Worm (Caenorhabditis elegans) whole organism, L2 larva: Measurements from ENCODE around the gene C02B4.3.

Experiments
- C34F6.9 ChIP-seq: fragments of 150-350 bp; optimal IDR thresholded peaks from 2 replicates; lab custom pipeline; 2014; ENCODE audit warnings: missing biosample characterization, missing genetic modification characterization
- F13H6.1 ChIP-seq: sonication (generic microtip); optimal IDR thresholded peaks from 2 replicates; lab custom pipeline; 2016; ENCODE audit warnings: missing genetic modification characterization, missing compliant biosample characterization
- R02D3.7 ChIP-seq: fragments of 150-350 bp; optimal IDR thresholded peaks from 2 replicates; lab custom pipeline; 2014; ENCODE audit warnings: missing biosample characterization, missing genetic modification characterization
- Y55F3AM.14 ChIP-seq: fragments of 200-800 bp; sonication (Bioruptor generic); optimal IDR thresholded peaks from 2 replicates; lab custom pipeline; 2018; ENCODE audit warnings: mild to moderate bottlenecking, missing genetic modification characterization, missing compliant biosample characterization
- ZK546.5 ChIP-seq: sonication (generic microtip); optimal IDR thresholded peaks from 2 replicates; lab custom pipeline; 2017; ENCODE audit warnings: missing biosample characterization, missing genetic modification characterization
- ama-1 ChIP-seq: fragments of 150-350 bp; optimal IDR thresholded peaks from 2 replicates; lab custom pipeline; 2018; ENCODE audit warnings: inconsistent platforms
- blmp-1 ChIP-seq: sonication (generic microtip); optimal IDR thresholded peaks from 2 replicates; lab custom pipeline; 2017; ENCODE audit warnings: missing genetic modification characterization, mild to moderate bottlenecking, missing compliant biosample characterization, antibody characterized with exemption, moderate library complexity; ENCODE audit not compliant: insufficient read depth
- ceh-82 ChIP-seq: fragments of 150-350 bp; optimal IDR thresholded peaks from 2 replicates; lab custom pipeline; 2014; ENCODE audit warnings: missing biosample characterization, missing genetic modification characterization
- crh-2 ChIP-seq: sonication (generic microtip); optimal IDR thresholded peaks from 2 replicates; lab custom pipeline; 2017; ENCODE audit warnings: missing biosample characterization, missing genetic modification characterization
- dmd-4 ChIP-seq: sonication (generic microtip); optimal IDR thresholded peaks from 2 replicates; lab custom pipeline; 2017; ENCODE audit warnings: missing biosample characterization, missing genetic modification characterization
- egl-27 ChIP-seq: sonication (generic microtip); optimal IDR thresholded peaks from 3 replicates; lab custom pipeline; 2017; ENCODE audit warnings: missing biosample characterization, missing genetic modification reagents, missing genetic modification characterization
- elt-1 ChIP-seq: fragments of 150-350 bp; optimal IDR thresholded peaks from 2 replicates; lab custom pipeline; 2014; ENCODE audit warnings: missing biosample characterization, missing genetic modification characterization
- elt-3 ChIP-seq: sonication (generic microtip); optimal IDR thresholded peaks from 2 replicates; lab custom pipeline; 2017; ENCODE audit warnings: missing biosample characterization, missing genetic modification characterization
- fos-1 ChIP-seq: fragments of 150-350 bp; optimal IDR thresholded peaks from 2 replicates; lab custom pipeline; 2014; ENCODE audit warnings: missing biosample characterization, missing genetic modification characterization
- gmeb-1 ChIP-seq: fragments of 150-350 bp; optimal IDR thresholded peaks from 2 replicates; lab custom pipeline; 2014; ENCODE audit warnings: missing biosample characterization, missing genetic modification characterization
- lin-11 ChIP-seq: fragments of 150-350 bp; sonication (generic microtip); optimal IDR thresholded peaks from 2 replicates; lab custom pipeline; 2014; ENCODE audit warnings: missing biosample characterization, missing genetic modification characterization, inconsistent platforms, mixed read lengths
- lin-13 ChIP-seq: fragments of 150-350 bp; optimal IDR thresholded peaks from 2 replicates; lab custom pipeline; 2014; ENCODE audit warnings: missing biosample characterization, missing genetic modification reagents, missing genetic modification characterization
- lin-39 ChIP-seq: fragments of 150-350 bp; optimal IDR thresholded peaks from 2 replicates; lab custom pipeline; 2014; ENCODE audit warnings: missing biosample characterization, missing genetic modification reagents, missing genetic modification characterization
- lsy-2 ChIP-seq, 2 experiments: fragments of 150-350 bp in 1 of 2; sonication (generic microtip) in 1 of 2; optimal IDR thresholded peaks; 2 replicates each; lab custom pipeline; 2014 to 2017; ENCODE audit warnings: missing biosample characterization in 2 of 2, missing genetic modification characterization in 2 of 2
- mbf-1 ChIP-seq: sonication (generic microtip); optimal IDR thresholded peaks from 2 replicates; lab custom pipeline; 2017; ENCODE audit warnings: missing biosample characterization, missing genetic modification characterization
- mdl-1 ChIP-seq, 2 experiments: fragments of 150-350 bp in 1 of 2; sonication (generic microtip) in 1 of 2; optimal IDR thresholded peaks; 2 replicates each; lab custom pipeline; 2017; ENCODE audit warnings: missing biosample characterization in 2 of 2, missing genetic modification characterization in 2 of 2
- nhr-11 ChIP-seq: fragments of 150-350 bp; optimal IDR thresholded peaks from 2 replicates; lab custom pipeline; 2014; ENCODE audit warnings: missing biosample characterization, missing genetic modification characterization
- nhr-12 ChIP-seq: fragments of 150-350 bp; optimal IDR thresholded peaks from 2 replicates; lab custom pipeline; 2014; ENCODE audit warnings: missing biosample characterization, missing genetic modification characterization
- nhr-129 ChIP-seq: fragments of 150-350 bp; optimal IDR thresholded peaks from 2 replicates; lab custom pipeline; 2014; ENCODE audit warnings: missing biosample characterization, missing genetic modification characterization
- nhr-21 ChIP-seq: fragments of 150-350 bp; optimal IDR thresholded peaks from 2 replicates; lab custom pipeline; 2014; ENCODE audit warnings: missing biosample characterization, missing genetic modification characterization
- nhr-23 ChIP-seq: fragments of 150-350 bp; optimal IDR thresholded peaks from 2 replicates; lab custom pipeline; 2014; ENCODE audit warnings: missing biosample characterization, missing genetic modification reagents, missing genetic modification characterization
- nhr-237 ChIP-seq: fragments of 150-350 bp; optimal IDR thresholded peaks from 2 replicates; lab custom pipeline; 2014; ENCODE audit warnings: missing biosample characterization, missing genetic modification characterization
- nhr-25 ChIP-seq: fragments of 150-350 bp; sonication (generic microtip); optimal IDR thresholded peaks from 3 replicates; lab custom pipeline; 2014; ENCODE audit warnings: missing biosample characterization, missing genetic modification characterization
- peb-1 ChIP-seq: fragments of 150-350 bp; optimal IDR thresholded peaks from 2 replicates; lab custom pipeline; 2014; ENCODE audit warnings: missing biosample characterization, missing genetic modification characterization
- sma-3 ChIP-seq: sonication (generic microtip); optimal IDR thresholded peaks from 2 replicates; lab custom pipeline; 2016; ENCODE audit warnings: missing genetic modification reagents, missing genetic modification characterization, missing compliant biosample characterization
- sma-9 ChIP-seq, 2 experiments: fragments of 150-350 bp in 1 of 2; sonication (generic microtip) in 1 of 2; optimal IDR thresholded peaks; 2 replicates each; lab custom pipeline; 2014 to 2016; ENCODE audit warnings: missing genetic modification characterization in 2 of 2, mild to moderate bottlenecking in 1 of 2, missing biosample characterization in 1 of 2, missing compliant biosample characterization in 1 of 2, missing genetic modification reagents in 1 of 2, moderate library complexity in 1 of 2
- zag-1 ChIP-seq: fragments of 150-350 bp; optimal IDR thresholded peaks from 2 replicates; lab custom pipeline; 2014; ENCODE audit warnings: missing biosample characterization, missing genetic modification characterization
- ztf-1 ChIP-seq: fragments of 200-800 bp; sonication (Bioruptor generic); conservative IDR thresholded peaks from 2 replicates; pipeline ENCODE4 v1.3.6; 2022; ENCODE audit warnings: missing genetic modification characterization, missing compliant biosample characterization
- ztf-4 ChIP-seq: fragments of 150-350 bp; optimal IDR thresholded peaks from 2 replicates; lab custom pipeline; 2014; ENCODE audit warnings: missing biosample characterization, missing genetic modification characterization

C02B4.3 gene

ce11 chrX:12633862-12634404 lies 25.7 kb downstream of the C02B4.3 start, which contains the start of gene ivns-1:
ivns-1 (minus strand) TSS chrX:12634354.
- TF ChIP-seq lin-39 (tag; lab: Kevin White, UChicago), result no peak
- TF ChIP-seq nhr-129 (tag; lab: Kevin White, UChicago), result no peak
- TF ChIP-seq ZK546.5 (tag; lab: Kevin White, UChicago), result no peak
- peak; percentile 35 for TF ChIP-seq fos-1 (tag; lab: Kevin White, UChicago)
- no peak for TF ChIP-seq gmeb-1 (tag; lab: Kevin White, UChicago)
- TF ChIP-seq mdl-1 (tag; optimal IDR thresholded peaks at IDR 0.05; lab: Kevin White, UChicago), result no peak
- no peak for TF ChIP-seq lin-11 (tag; lab: Kevin White, UChicago)
- TF ChIP-seq, all 48 proteins: peak for 1

- TF ChIP-seq nhr-25 (tag; lab: Kevin White, UChicago) (no peak), zag-1 (tag; lab: Kevin White, UChicago) (no peak), elt-3 (tag; lab: Kevin White, UChicago) (no peak), nhr-21 (tag; lab: Kevin White, UChicago) (no peak), dmd-4 (tag; lab: Kevin White, UChicago) (no peak), lin-11 (tag; lab: Kevin White, UChicago) (no peak), nhr-23 (no peak), ztf-1 (GFP tag; lab: Robert Waterston, UW) (no peak), nhr-12 (tag; lab: Kevin White, UChicago) (no peak), F13H6.1 (tag; lab: Kevin White, UChicago) (no peak), lin-13 (GFP tag; lab: Kevin White, UChicago) (no peak), fos-1 (tag; lab: Kevin White, UChicago) (no peak), ztf-4 (tag; lab: Kevin White, UChicago) (no peak), mdl-1 (tag; optimal IDR thresholded peaks at IDR 0.05; lab: Kevin White, UChicago) (no peak), ceh-82 (no peak), blmp-1 (tag; lab: Kevin White, UChicago) (no peak), peb-1 (tag; lab: Kevin White, UChicago) (no peak)
Observed at ce11 chrX:12632657-12633056, 27.0 kb downstream of the C02B4.3 start.

DNA sequence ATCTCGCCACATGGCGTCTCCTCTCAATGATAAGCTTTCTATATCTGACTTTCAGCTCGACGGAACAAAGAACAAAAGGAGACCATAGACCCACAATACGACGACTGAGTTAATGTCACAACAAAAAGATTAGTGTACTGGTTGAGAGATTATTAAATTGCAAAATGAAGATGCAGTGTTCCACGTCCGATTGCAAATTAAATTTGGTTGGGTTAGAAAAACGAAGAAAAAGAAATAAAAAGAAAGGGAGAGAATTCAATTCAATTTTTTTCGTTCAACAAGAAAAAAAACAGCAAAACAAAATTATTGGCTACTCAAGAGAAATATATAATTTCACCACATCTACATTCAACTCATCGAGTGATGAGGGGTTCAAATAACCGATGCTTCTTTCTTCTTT lies 28.2 kb downstream of the C02B4.3 start:
- TF ChIP-seq C34F6.9 (tag; lab: Kevin White, UChicago) (peak; percentile 9), lin-11 (tag; lab: Kevin White, UChicago) (no peak), F13H6.1 (tag; lab: Kevin White, UChicago) (peak; percentile 9)

DNA sequence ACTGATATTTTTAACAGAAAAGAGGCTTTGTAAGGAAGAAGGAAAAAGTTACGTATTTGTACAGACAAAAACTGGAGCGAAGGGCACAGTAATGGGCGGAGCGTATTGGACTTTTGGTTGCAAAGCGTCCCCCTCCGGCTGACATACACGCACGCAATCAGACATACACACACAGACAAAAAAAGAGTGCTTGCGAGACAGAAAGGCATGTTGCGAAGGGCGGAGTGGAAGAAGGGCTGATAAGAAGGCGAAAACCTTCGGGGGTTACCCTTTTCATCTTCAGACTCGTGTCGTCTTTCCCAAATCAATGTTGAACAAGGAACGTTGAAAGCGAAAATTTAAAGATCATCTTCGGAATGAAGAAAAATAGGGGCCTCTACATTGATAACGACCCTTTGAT lies 29.1 kb downstream of the C02B4.3 start:
- TF ChIP-seq crh-2, result peak; percentile 65
- TF ChIP-seq nhr-237 (tag; lab: Kevin White, UChicago), result no peak
- TF ChIP-seq ztf-1 (GFP tag; lab: Robert Waterston, UW), result no peak
- peak; percentile 94 for TF ChIP-seq sma-9 (GFP tag; optimal IDR thresholded peaks at IDR 0.05; lab: Kevin White, UChicago)
- TF ChIP-seq sma-9 (tag; optimal IDR thresholded peaks at IDR 0.05; lab: Kevin White, UChicago), result no peak
- peak; percentile 3 for TF ChIP-seq Y55F3AM.14 (GFP tag; lab: Kevin White, UChicago)
- TF ChIP-seq blmp-1 (tag; lab: Kevin White, UChicago), result peak; percentile 73
- peak; percentile 13 for TF ChIP-seq egl-27 (tag; lab: Kevin White, UChicago)
- no peak for TF ChIP-seq lin-39 (tag; lab: Kevin White, UChicago)
- TF ChIP-seq zag-1 (tag; lab: Kevin White, UChicago), result no peak
- peak; percentile 72 for TF ChIP-seq fos-1 (tag; lab: Kevin White, UChicago)
- TF ChIP-seq nhr-21 (tag; lab: Kevin White, UChicago), result peak; percentile 70
- TF ChIP-seq F13H6.1 (tag; lab: Kevin White, UChicago), result peak; percentile 55
- TF ChIP-seq mdl-1 (tag; optimal IDR thresholded peaks at IDR 0.05; lab: Kevin White, UChicago), result peak; percentile 51 to 61
- TF ChIP-seq mbf-1, result no peak
- no peak for TF ChIP-seq ZK546.5 (tag; lab: Kevin White, UChicago)
- no peak for TF ChIP-seq ztf-4 (tag; lab: Kevin White, UChicago)
- no peak for TF ChIP-seq ceh-82
- TF ChIP-seq gmeb-1 (tag; lab: Kevin White, UChicago), result peak; percentile 39
- TF ChIP-seq nhr-25 (tag; lab: Kevin White, UChicago), result peak; percentile 35
- no peak for TF ChIP-seq ama-1 (lab: Kevin White, UChicago)
- peak; percentile 80 for TF ChIP-seq sma-3 (GFP tag; lab: Kevin White, UChicago)
- TF ChIP-seq R02D3.7 (tag; lab: Kevin White, UChicago), result no peak
- TF ChIP-seq nhr-11 (tag; lab: Kevin White, UChicago), result no peak
- TF ChIP-seq elt-1 (tag; lab: Kevin White, UChicago), result no peak
- no peak for TF ChIP-seq lsy-2 (tag; optimal IDR thresholded peaks at IDR 0.05; lab: Kevin White, UChicago)
- TF ChIP-seq nhr-129 (tag; lab: Kevin White, UChicago), result peak; percentile 48
